Fruit fly (Drosophila melanogaster): ENCODE results near the gene Nepl20.

The Nepl20 gene

DNA sequence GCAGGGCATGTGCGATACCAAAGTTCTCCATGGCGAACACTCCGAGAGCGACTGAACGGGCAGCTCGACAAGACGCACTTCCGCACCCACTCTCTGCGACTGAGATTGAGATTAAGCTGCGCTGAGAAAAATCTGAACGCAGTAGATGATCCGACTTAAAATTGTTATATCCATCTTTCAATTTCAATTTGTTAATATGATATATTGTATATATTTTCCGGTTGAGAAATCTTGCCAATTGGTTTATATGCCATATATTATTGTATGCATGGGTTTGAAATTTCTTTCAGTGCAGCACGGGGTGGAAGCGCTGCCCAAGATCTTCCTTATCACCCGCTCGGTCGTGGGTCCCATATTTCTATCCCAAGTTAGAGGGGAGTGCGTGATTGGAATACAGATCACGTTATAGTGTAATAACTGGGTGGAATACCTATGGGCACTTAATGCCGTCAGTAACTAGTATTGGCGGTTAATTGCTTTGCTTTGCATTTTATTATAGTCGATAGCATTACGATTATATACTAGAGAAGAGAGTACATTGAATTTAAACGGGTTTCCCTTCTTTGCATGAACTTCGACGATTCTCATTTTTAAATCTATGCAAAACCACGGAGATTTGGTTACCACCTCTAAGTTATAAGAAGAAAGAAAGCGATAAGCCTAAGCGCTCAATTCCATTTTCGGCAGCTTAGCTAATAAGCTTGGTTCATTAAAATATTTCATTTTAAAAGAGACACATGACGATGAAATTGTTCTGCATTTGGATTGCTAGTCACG, at the start of gene Nepl20, which contains the start of gene Nepl19:
Gene Nepl20 (plus strand): TSS at position 727 of the 777 bp plus-strand sequence.
Gene Nepl19 (minus strand): TSS at position 57 of the 777 bp plus-strand sequence.
- TF ChIP-seq Sp1 (GFP tag; optimal IDR thresholded peaks at IDR 0.05) (peak; percentile 79), psq (GFP tag; optimal IDR thresholded peaks at IDR 0.05) (peak; percentile 80), lola (GFP tag; optimal IDR thresholded peaks at IDR 0.05) (no peak), dl (GFP tag; optimal IDR thresholded peaks at IDR 0.05; ENCODE audit: insufficient read depth in 1 of 2, partially characterized antibody in 2 of 2) (no peak), jim (GFP tag; optimal IDR thresholded peaks at IDR 0.05) (no peak), Rel (GFP tag; optimal IDR thresholded peaks at IDR 0.05) (peak; percentile 51), Rel (tag; optimal IDR thresholded peaks at IDR 0.05) (peak; percentile 56), foxo (GFP tag; optimal IDR thresholded peaks at IDR 0.05) (peak in 1 of 2 experiments; percentile 90), CrebA (GFP tag; optimal IDR thresholded peaks at IDR 0.05; ENCODE audit: borderline replicate concordance) (peak; percentile 41), dmrt93B (GFP tag; optimal IDR thresholded peaks at IDR 0.05) (peak; percentile 68), dsf (GFP tag; optimal IDR thresholded peaks at IDR 0.05; ENCODE audit: borderline replicate concordance) (no peak), sage (GFP tag; optimal IDR thresholded peaks at IDR 0.05) (peak; percentile 77), OdsH (GFP tag; optimal IDR thresholded peaks at IDR 0.05) (peak; percentile 92), Jra (GFP tag; optimal IDR thresholded peaks at IDR 0.05) (no peak), Vsx2 (GFP tag; optimal IDR thresholded peaks at IDR 0.05; ENCODE audit: partially characterized antibody) (no peak), sv (GFP tag; optimal IDR thresholded peaks at IDR 0.05) (peak; percentile 81), Hr83 (GFP tag; optimal IDR thresholded peaks at IDR 0.05; ENCODE audit: poor library complexity, severe bottlenecking) (no peak), Dif (GFP tag; optimal IDR thresholded peaks at IDR 0.05; ENCODE audit: partially characterized antibody) (no peak), ey (GFP tag; optimal IDR thresholded peaks at IDR 0.05) (peak; percentile 87), pan (optimal IDR thresholded peaks at IDR 0.05) (no peak), Mio (GFP tag; optimal IDR thresholded peaks at IDR 0.05) (peak; percentile 12), Hr78 (GFP tag; optimal IDR thresholded peaks at IDR 0.05) (no peak), usp (GFP tag; optimal IDR thresholded peaks at IDR 0.05) (no peak), Dfd (GFP tag; optimal IDR thresholded peaks at IDR 0.05) (no peak), fru (GFP tag; optimal IDR thresholded peaks at IDR 0.05) (peak; percentile 89), rgr (GFP tag; optimal IDR thresholded peaks at IDR 0.05) (peak; percentile 90), CG32264 (GFP tag; optimal IDR thresholded peaks at IDR 0.05) (peak; percentile 41), GATAd (GFP tag; optimal IDR thresholded peaks at IDR 0.05) (no peak), woc (GFP tag; optimal IDR thresholded peaks at IDR 0.05) (peak; percentile 53), Hnf4 (GFP tag; optimal IDR thresholded peaks at IDR 0.05) (peak; percentile 85), brk (GFP tag; optimal IDR thresholded peaks at IDR 0.05) (no peak), br (GFP tag; optimal IDR thresholded peaks at IDR 0.05) (peak; percentile 86), Abd-B (GFP tag; optimal IDR thresholded peaks at IDR 0.05) (no peak), Myc (optimal IDR thresholded peaks at IDR 0.05) (no peak), h (GFP tag; optimal IDR thresholded peaks at IDR 0.05) (peak; percentile 93), HLH106 (tag; optimal IDR thresholded peaks at IDR 0.05) (peak; percentile 84), tai (GFP tag; optimal IDR thresholded peaks at IDR 0.05) (no peak), CG9705 (GFP tag; optimal IDR thresholded peaks at IDR 0.05) (no peak), N (GFP tag; optimal IDR thresholded peaks at IDR 0.05) (no peak)

DNA sequence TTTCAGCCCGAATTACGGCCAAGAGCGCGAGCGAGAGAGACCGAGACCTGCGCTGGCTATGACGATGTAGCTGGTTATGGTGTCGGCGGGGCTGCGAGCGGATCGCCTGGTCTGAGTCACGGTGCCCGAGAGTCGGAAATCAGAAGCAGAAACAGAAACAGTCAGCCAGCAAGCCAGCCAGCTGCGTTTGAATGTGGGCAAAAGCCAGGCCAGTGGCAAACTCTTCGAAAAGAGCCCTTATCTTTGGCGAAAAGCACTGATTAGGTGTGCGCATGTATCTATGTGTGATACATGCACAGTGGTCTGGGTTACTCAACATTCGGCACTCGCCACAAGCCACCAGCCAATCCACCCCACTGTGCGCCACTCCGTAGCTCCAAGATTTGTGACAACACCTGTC, 49.4 kb upstream of the Nepl20 start:
- TF ChIP-seq foxo (GFP tag; optimal IDR thresholded peaks at IDR 0.05) (peak in 1 of 2 experiments; percentile 21), OdsH (GFP tag; optimal IDR thresholded peaks at IDR 0.05) (no peak), h (GFP tag; optimal IDR thresholded peaks at IDR 0.05) (peak; percentile 52)

Measured in whole organism, wandering third instar larva.